Worm (Caenorhabditis elegans): ENCODE measurements around the gene Y69A2AR.50.

DNA sequence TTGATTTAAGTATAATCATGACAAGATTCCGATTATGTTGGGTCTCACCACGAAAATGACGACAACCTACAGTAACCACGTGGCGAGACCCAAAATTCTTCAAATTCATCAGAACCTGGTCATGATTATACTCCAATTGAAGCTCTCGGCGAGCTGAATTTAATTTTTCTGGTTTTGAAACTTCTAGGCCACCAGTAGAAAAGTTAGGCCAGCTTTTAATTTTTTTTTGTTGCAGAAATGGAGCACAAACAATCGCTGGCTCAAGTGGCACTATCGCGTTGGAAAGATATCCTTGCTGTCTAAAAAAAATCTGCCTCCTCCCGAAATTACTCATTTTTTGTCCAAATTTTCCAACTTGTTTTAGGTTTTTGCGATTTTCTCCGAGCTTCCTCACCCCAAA, 44.4 kb downstream of the Y69A2AR.50 start:
- TF ChIP-seq nhr-237 (tag; optimal IDR thresholded peaks at IDR 0.05) (no peak), nhr-23 (tag; optimal IDR thresholded peaks at IDR 0.05) (no peak), unc-62 (GFP tag; optimal IDR thresholded peaks at IDR 0.05) (no peak), R02D3.7 (tag; optimal IDR thresholded peaks at IDR 0.05) (no peak)
